Fruit fly (Drosophila melanogaster): ENCODE data around the gene Sox21b.

- TF ChIP-seq CG8478 (optimal IDR thresholded peaks at IDR 0.05) = no peak
- TF ChIP-seq CTCF (optimal IDR thresholded peaks at IDR 0.05) = no peak
These were observed 26.9 kb upstream of the Sox21b start for dm6 chr3L:14157919-14158541.
